Worm (Caenorhabditis elegans) whole organism, mixed stage, embryonic: ENCODE measurements around the gene dars-2.

ENCODE experiments used
- hlh-1 ChIP-seq: fragments of 150-350 bp; optimal IDR thresholded peaks from 2 replicates; lab custom pipeline; 2014; ENCODE audit warnings: missing biosample characterization, missing genetic modification reagents, missing genetic modification characterization
- lin-32 ChIP-seq: fragments of 200-800 bp; sonication (Bioruptor generic); optimal IDR thresholded peaks from 2 replicates; lab custom pipeline; 2018; ENCODE audit warnings: mild to moderate bottlenecking, missing genetic modification characterization, missing compliant biosample characterization
- mep-1 ChIP-seq: fragments of 150-350 bp; optimal IDR thresholded peaks from 2 replicates; lab custom pipeline; 2017; ENCODE audit warnings: missing biosample characterization, missing genetic modification reagents, missing genetic modification characterization, inconsistent platforms
- snpc-4 ChIP-seq: fragments of 150-350 bp; optimal IDR thresholded peaks from 2 replicates; lab custom pipeline; 2014; ENCODE audit warnings: missing biosample characterization, missing genetic modification characterization
- sptf-1 ChIP-seq: sonication (generic microtip); optimal IDR thresholded peaks from 2 replicates; lab custom pipeline; 2017; ENCODE audit warnings: mild to moderate bottlenecking, missing genetic modification characterization, moderate library complexity, missing compliant biosample characterization
- unc-39 ChIP-seq: fragments of 150-350 bp; optimal IDR thresholded peaks from 2 replicates; lab custom pipeline; 2014; ENCODE audit warnings: missing biosample characterization, missing genetic modification characterization
- ztf-11 ChIP-seq: fragments of 150-350 bp; optimal IDR thresholded peaks from 2 replicates; lab custom pipeline; 2014; ENCODE audit warnings: missing biosample characterization, missing genetic modification characterization

DNA sequence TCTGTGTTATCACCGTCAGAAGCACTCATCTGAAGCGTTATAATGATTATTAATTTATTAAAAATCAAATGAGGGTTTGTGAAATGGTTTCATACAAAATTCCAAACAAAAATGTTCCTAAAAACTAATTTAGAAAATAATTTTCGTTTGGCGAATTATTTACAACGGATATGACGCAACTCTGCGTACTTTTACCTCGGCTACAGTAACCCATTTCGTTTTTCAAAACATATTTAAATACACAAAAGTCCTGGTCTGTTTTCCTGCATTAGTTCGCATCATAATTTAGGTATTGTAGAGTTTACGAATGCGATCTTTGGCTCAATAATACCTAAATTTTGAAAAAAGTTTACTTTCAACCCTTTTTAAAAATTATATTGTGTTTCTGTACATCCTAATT, 11.2 kb downstream of the dars-2 start, which contains the start of gene R07B7.2:
- TF ChIP-seq lin-32 (GFP tag; lab: Kevin White, UChicago) = no peak
- TF ChIP-seq unc-39 (tag; lab: Kevin White, UChicago) = no peak
- no peak for TF ChIP-seq mep-1
- no peak for TF ChIP-seq hlh-1 (tag; lab: Kevin White, UChicago)
- TF ChIP-seq ztf-11 (tag; lab: Kevin White, UChicago) = no peak
- TF ChIP-seq sptf-1 = no peak
- no peak for TF ChIP-seq snpc-4 (tag; lab: Kevin White, UChicago)
